Worm (Caenorhabditis elegans) whole organism, mixed stage, embryonic: ENCODE data around the gene K02G10.5.

Experiments
- lin-13 ChIP-seq: fragments of 150-350 bp; optimal IDR thresholded peaks from 2 replicates; lab custom pipeline; 2014; ENCODE audit warnings: missing biosample characterization, missing genetic modification characterization
- mep-1 ChIP-seq: fragments of 150-350 bp; optimal IDR thresholded peaks from 2 replicates; lab custom pipeline; 2017; ENCODE audit warnings: missing biosample characterization, missing genetic modification reagents, missing genetic modification characterization, inconsistent platforms
- tbx-8 ChIP-seq: fragments of 200-800 bp; sonication (Bioruptor generic); optimal IDR thresholded peaks from 2 replicates; lab custom pipeline; 2018; ENCODE audit warnings: mild to moderate bottlenecking, missing genetic modification characterization, moderate library complexity, missing compliant biosample characterization

ce11 chrX:4718114-4718513 is 27.1 kb upstream of the K02G10.5 start:
- TF ChIP-seq tbx-8 (GFP tag; lab: Kevin White, UChicago), result no peak
- no peak for TF ChIP-seq lin-13 (tag; lab: Kevin White, UChicago)
- no peak for TF ChIP-seq mep-1 (tag; lab: Kevin White, UChicago)
